Fruit fly (Drosophila melanogaster): ENCODE results near the gene CG4511.

CG4511 gene

dm6 chr3R:10872148-10872783 is 18.0 kb downstream of the CG4511 start, which contains the start of gene Fdh (continued):
- TF ChIP-seq CG12659 (GFP tag; optimal IDR thresholded peaks at IDR 0.05) = peak; percentile 72
- TF ChIP-seq CG17186 (GFP tag; optimal IDR thresholded peaks at IDR 0.05) = peak; percentile 48
- TF ChIP-seq salm (tag; optimal IDR thresholded peaks at IDR 0.05) = peak; percentile 5
- peak; percentile 49 for TF ChIP-seq CG15514 (GFP tag; optimal IDR thresholded peaks at IDR 0.05)
- no peak for TF ChIP-seq CG14441 (GFP tag; IDR thresholded peaks at IDR 0.05)
- TF ChIP-seq Mes4 (GFP tag; optimal IDR thresholded peaks at IDR 0.05) = peak; percentile 16
- TF ChIP-seq MBD-R2 (GFP tag; IDR thresholded peaks at IDR 0.05) = peak; percentile 22; the same call in 1 of the 2 replicates
- TF ChIP-seq CG2889 (GFP tag; IDR thresholded peaks at IDR 0.05) = no peak
- TF ChIP-seq Tbp (GFP tag; optimal IDR thresholded peaks at IDR 0.05) = no peak
- TF ChIP-seq en (GFP tag; optimal IDR thresholded peaks at IDR 0.05) = no peak
- TF ChIP-seq NK7.1 (GFP tag; optimal IDR thresholded peaks at IDR 0.05) = no peak
- TF ChIP-seq CG18011 (GFP tag; optimal IDR thresholded peaks at IDR 0.05) = peak; percentile 8
- no peak for TF ChIP-seq Bteb2 (GFP tag; optimal IDR thresholded peaks at IDR 0.05)
- TF ChIP-seq slbo (GFP tag; IDR thresholded peaks at IDR 0.05) = no peak
- TF ChIP-seq CG7963 (GFP tag; IDR thresholded peaks at IDR 0.05; ENCODE audit: partially characterized antibody) = no peak
- TF ChIP-seq vnd (GFP tag; IDR thresholded peaks at IDR 0.05; ENCODE audit: partially characterized antibody) = no peak
- no peak for TF ChIP-seq CG11456 (GFP tag; IDR thresholded peaks at IDR 0.05)
- TF ChIP-seq CG17328 (GFP tag; IDR thresholded peaks at IDR 0.05) = peak; percentile 60
- no peak for TF ChIP-seq CG34224 (GFP tag; IDR thresholded peaks at IDR 0.05; ENCODE audit: partially characterized antibody)
- peak; percentile 14; the same call in 1 of the 3 replicates for TF ChIP-seq B-H1 (GFP tag; IDR thresholded peaks at IDR 0.05)
- no peak for TF ChIP-seq MESR4 (GFP tag; optimal IDR thresholded peaks at IDR 0.05)
- TF ChIP-seq CG14050 (GFP tag; IDR thresholded peaks at IDR 0.05) = no peak
- TF ChIP-seq Elba2 (GFP tag; optimal IDR thresholded peaks at IDR 0.05) = peak; percentile 80
- TF ChIP-seq CG9215 (GFP tag; IDR thresholded peaks at IDR 0.05) = no peak
- TF ChIP-seq CrebB (tag; optimal IDR thresholded peaks at IDR 0.05) = peak; percentile 23
- TF ChIP-seq Max (GFP tag; optimal IDR thresholded peaks at IDR 0.05) = peak; percentile 45
- peak; percentile 91 for TF ChIP-seq Med (GFP tag)
- no peak for TF ChIP-seq pros (GFP tag; optimal IDR thresholded peaks at IDR 0.05)
- peak; percentile 30 for TF ChIP-seq CG6683 (GFP tag; optimal IDR thresholded peaks at IDR 0.05)
- no peak for TF ChIP-seq CG14965 (GFP tag; optimal IDR thresholded peaks at IDR 0.05; ENCODE audit: borderline replicate concordance)
- no peak for TF ChIP-seq ap (GFP tag; IDR thresholded peaks at IDR 0.05)
- TF ChIP-seq PHDP (tag; optimal IDR thresholded peaks at IDR 0.05) = peak; percentile 70
- TF ChIP-seq Opbp (GFP tag; IDR thresholded peaks at IDR 0.05; ENCODE audit: partially characterized antibody) = peak; percentile 96
- TF ChIP-seq btn (GFP tag; optimal IDR thresholded peaks at IDR 0.05) = no peak
- 0 out of 2 replicates have a peak, but pooled peaks have one; percentile 14 for TF ChIP-seq CG32767 (GFP tag; IDR thresholded peaks at IDR 0.05)
- TF ChIP-seq Dref (GFP tag; IDR thresholded peaks at IDR 0.05) = no peak
- peak; percentile 57 for TF ChIP-seq CG12104 (GFP tag; optimal IDR thresholded peaks at IDR 0.05)
- TF ChIP-seq CG14710 (tag; optimal IDR thresholded peaks at IDR 0.05) = peak; percentile 85
- peak; percentile 44 for TF ChIP-seq CG10209 (GFP tag; optimal IDR thresholded peaks at IDR 0.05)
- peak; percentile 80 for TF ChIP-seq row (GFP tag; IDR thresholded peaks at IDR 0.05)
- TF ChIP-seq maf-S (GFP tag; optimal IDR thresholded peaks at IDR 0.05) = no peak
- TF ChIP-seq onecut (GFP tag; IDR thresholded peaks at IDR 0.05) = no peak
- no peak for TF ChIP-seq Poxn (GFP tag; IDR thresholded peaks at IDR 0.05)
- peak; percentile 41 for TF ChIP-seq Sox102F (GFP tag; optimal IDR thresholded peaks at IDR 0.05)
- TF ChIP-seq otp (GFP tag; IDR thresholded peaks at IDR 0.05) = no peak
- TF ChIP-seq CG15011 (GFP tag; optimal IDR thresholded peaks at IDR 0.05) = no peak
- no peak for TF ChIP-seq HLH54F (GFP tag; optimal IDR thresholded peaks at IDR 0.05)
- TF ChIP-seq CG7357 (GFP tag; IDR thresholded peaks at IDR 0.05) = no peak
- no peak for TF ChIP-seq CG4360 (GFP tag; IDR thresholded peaks at IDR 0.05)
- no peak for TF ChIP-seq CG17912 (GFP tag; optimal IDR thresholded peaks at IDR 0.05)

Measured in whole organism, embryonic.